Worm (Caenorhabditis elegans): ENCODE data around the gene Y105C5A.26.
"Not testable (repeated sequence)": the region's sequence is repeated elsewhere in the genome, so short reads cannot be mapped to it uniquely, and the experiment has no call there.

Gene Y105C5A.26

DNA sequence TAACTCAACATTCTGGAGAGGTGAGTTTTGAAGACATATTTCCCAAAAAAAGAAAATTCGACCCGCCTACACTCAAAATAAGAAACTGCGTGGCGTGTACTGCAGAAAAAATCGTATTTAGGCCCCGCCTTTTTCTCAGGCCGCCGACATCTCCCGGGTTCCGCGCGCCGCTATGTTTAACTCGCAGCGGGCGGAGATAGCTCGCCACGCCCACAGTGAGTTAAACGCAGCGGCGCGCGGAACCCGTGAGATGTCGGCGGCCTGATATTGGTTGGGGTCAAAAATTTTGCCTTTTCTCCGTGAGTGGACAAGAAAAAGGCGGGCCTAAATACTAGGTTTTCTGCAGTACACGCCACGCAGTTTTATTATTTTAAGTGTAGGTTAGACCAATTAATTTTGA lies 37.1 kb upstream of the Y105C5A.26 start:
- 0 out of 2 replicates have a peak, but pooled peaks have one; percentile 52 for TF ChIP-seq snpc-1.2 (GFP tag; IDR thresholded peaks at IDR 0.05)
- no peak for TF ChIP-seq unc-62 (GFP tag; optimal IDR thresholded peaks at IDR 0.05 in 1 of 2)
- no peak for TF ChIP-seq unc-62 (tag; optimal IDR thresholded peaks at IDR 0.05)
- TF ChIP-seq nhr-10 (tag; optimal IDR thresholded peaks at IDR 0.05), result no peak
- no peak for TF ChIP-seq nhr-48 (tag; optimal IDR thresholded peaks at IDR 0.05)
- no peak for TF ChIP-seq nhr-41 (GFP tag; IDR thresholded peaks at IDR 0.05)
- TF ChIP-seq madf-5 (GFP tag; IDR thresholded peaks at IDR 0.05), result no peak
- no peak for TF ChIP-seq fkh-10 (GFP tag; optimal IDR thresholded peaks at IDR 0.05)
- peak; percentile 39; the same call in 1 of the 2 replicates for TF ChIP-seq set-16 (GFP tag; IDR thresholded peaks at IDR 0.05)
- TF ChIP-seq nhr-6 (tag; optimal IDR thresholded peaks at IDR 0.05), result no peak

DNA sequence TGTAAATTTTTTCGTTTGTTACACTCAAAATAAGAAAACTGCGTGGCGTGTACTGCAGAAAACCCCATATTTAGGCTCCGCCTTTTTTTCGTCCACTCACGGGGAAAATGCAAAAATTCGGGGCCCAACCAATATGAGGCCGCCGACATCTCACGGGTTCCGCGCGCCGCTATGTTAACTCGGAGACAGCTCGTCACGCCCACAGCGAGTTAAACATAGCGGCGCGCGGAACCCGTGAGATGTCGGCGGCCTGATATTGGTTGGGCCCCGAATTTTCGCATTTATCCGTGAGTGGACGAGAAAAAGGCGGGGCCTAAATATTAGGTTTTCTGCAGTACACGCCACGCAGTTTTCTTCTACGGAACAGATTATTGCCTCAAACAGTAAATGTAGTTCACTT lies 32.3 kb upstream of the Y105C5A.26 start:
- peak in 1 of 2 experiments; percentile 45 for TF ChIP-seq unc-62 (GFP tag; optimal IDR thresholded peaks at IDR 0.05 in 1 of 2)
- not testable (repeated sequence) for TF ChIP-seq unc-62 (tag; optimal IDR thresholded peaks at IDR 0.05)

DNA sequence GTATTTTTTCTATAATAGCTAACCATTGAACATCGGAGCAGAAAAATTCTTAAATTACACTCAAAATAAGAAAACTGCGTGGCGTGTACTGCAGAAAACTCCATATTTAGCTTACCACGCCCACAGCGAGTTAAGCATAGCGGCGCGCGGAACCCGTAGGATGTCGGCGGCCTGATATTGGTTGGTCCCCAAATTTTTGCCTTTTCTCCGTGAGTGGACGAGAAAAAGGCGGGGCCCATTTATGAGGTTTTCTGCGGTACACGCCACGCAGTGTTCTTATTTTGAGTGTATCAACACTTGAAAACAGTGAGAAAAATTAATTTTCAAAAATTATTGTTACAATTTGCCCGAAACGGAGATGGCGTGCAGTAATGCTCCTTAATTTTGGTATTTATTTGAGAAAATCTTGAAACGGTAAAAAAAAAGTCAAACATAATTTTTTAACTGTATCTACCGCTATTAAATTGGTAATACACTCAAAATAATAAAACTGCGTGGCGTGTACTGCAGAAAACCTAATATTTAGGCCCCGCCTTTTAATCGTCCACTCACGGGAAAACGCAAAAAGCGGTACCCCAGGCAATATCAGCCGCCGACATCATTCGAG lies 22.4 kb upstream of the Y105C5A.26 start:
- TF ChIP-seq unc-62 (GFP tag; optimal IDR thresholded peaks at IDR 0.05 in 1 of 2), result peak in 1 of 2 experiments; percentile 46
- not testable (repeated sequence) for TF ChIP-seq unc-62 (tag; optimal IDR thresholded peaks at IDR 0.05)
- peak; percentile 49; the same call in 1 of the 2 replicates for TF ChIP-seq mdt-29 (GFP tag; IDR thresholded peaks at IDR 0.05)
- TF ChIP-seq lin-38 (GFP tag; IDR thresholded peaks at IDR 0.05), result 0 out of 2 replicates have a peak, but pooled peaks have one; percentile 35
- peak; percentile 86 for TF ChIP-seq aha-1 (tag)
- peak in 1 of 2 experiments; percentile 24; a peak in 1 of 4 replicates for TF ChIP-seq madf-5 (GFP tag; IDR thresholded peaks at IDR 0.05)
- peak; percentile 99 for TF ChIP-seq snpc-1.2 (GFP tag; IDR thresholded peaks at IDR 0.05)

DNA sequence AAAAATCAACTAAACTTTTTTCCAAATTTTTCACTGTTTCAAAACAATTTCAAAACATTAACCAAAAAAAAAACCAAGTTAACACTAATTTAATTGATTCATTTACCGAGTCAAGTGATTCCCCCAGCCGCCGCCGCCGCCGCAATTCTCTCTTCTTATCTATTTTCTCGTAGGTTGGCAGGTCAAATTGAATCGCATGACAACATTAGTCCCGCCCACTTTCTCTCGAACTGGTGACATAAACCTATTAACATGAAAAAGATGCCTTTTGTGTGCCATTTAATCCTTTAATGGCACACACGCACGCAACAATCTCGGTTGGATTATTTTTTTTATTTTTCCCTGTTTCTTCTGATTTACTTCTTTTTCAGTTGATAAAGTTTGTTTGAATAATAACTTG lies 20.6 kb upstream of the Y105C5A.26 start:
- no peak for TF ChIP-seq dpl-1 (GFP tag; optimal IDR thresholded peaks at IDR 0.05)
- TF ChIP-seq ceh-28 (tag; optimal IDR thresholded peaks at IDR 0.05), result no peak
- TF ChIP-seq php-3 (GFP tag; IDR thresholded peaks at IDR 0.05), result peak; percentile 49; the same call in 1 of the 2 replicates
- TF ChIP-seq mdt-29 (GFP tag; IDR thresholded peaks at IDR 0.05), result no peak
- no peak for TF ChIP-seq nhr-6 (tag; optimal IDR thresholded peaks at IDR 0.05)
- no peak for TF ChIP-seq ceh-32 (tag; optimal IDR thresholded peaks at IDR 0.05; ENCODE audit: poor library complexity)
- TF ChIP-seq hlh-11 (tag; optimal IDR thresholded peaks at IDR 0.05), result peak; percentile 76
- no peak for TF ChIP-seq saeg-2 (GFP tag; IDR thresholded peaks at IDR 0.05)
- no peak for TF ChIP-seq rbr-2 (tag; optimal IDR thresholded peaks at IDR 0.05)
- peak; percentile 68; the same call in 1 of the 2 replicates for TF ChIP-seq nhr-41 (GFP tag; IDR thresholded peaks at IDR 0.05)
- peak; percentile 84 for TF ChIP-seq hlh-30 (tag; optimal IDR thresholded peaks at IDR 0.05; ENCODE audit: insufficient read depth)
- 0 out of 2 replicates have a peak, but pooled peaks have one; percentile 32 for TF ChIP-seq tra-1 (GFP tag; IDR thresholded peaks at IDR 0.05)
- no peak for TF ChIP-seq madf-5 (GFP tag; IDR thresholded peaks at IDR 0.05)
- TF ChIP-seq nhr-111 (GFP tag; optimal IDR thresholded peaks at IDR 0.05), result no peak
- no peak for TF ChIP-seq daf-8 (GFP tag; IDR thresholded peaks at IDR 0.05)
- TF ChIP-seq aly-2 (tag; optimal IDR thresholded peaks at IDR 0.05), result no peak
- TF ChIP-seq D1046.2 (GFP tag; IDR thresholded peaks at IDR 0.05), result no peak
- no peak for TF ChIP-seq daf-16 (GFP tag; optimal IDR thresholded peaks at IDR 0.05)
- peak; percentile 66 for TF ChIP-seq daf-16 (tag; optimal IDR thresholded peaks at IDR 0.05)
- no peak for TF ChIP-seq Y48G9A.11 (GFP tag; IDR thresholded peaks at IDR 0.05)
- no peak for TF ChIP-seq vab-7 (GFP tag; IDR thresholded peaks at IDR 0.05)
- TF ChIP-seq zfp-3 (GFP tag; conservative IDR thresholded peaks at IDR 0.05), result no peak
- TF ChIP-seq dve-1 (tag; optimal IDR thresholded peaks at IDR 0.05; ENCODE audit: insufficient read depth), result peak; percentile 68
- peak; percentile 19 for TF ChIP-seq pqm-1 (tag; optimal IDR thresholded peaks at IDR 0.05)
- TF ChIP-seq hmg-1.1 (GFP tag; IDR thresholded peaks at IDR 0.05), result no peak
- TF ChIP-seq mdl-1 (tag; optimal IDR thresholded peaks at IDR 0.05), result peak in 1 of 2 experiments; percentile 2
- TF ChIP-seq jun-1 (tag; optimal IDR thresholded peaks at IDR 0.05), result no peak
- TF ChIP-seq dmd-9 (GFP tag; IDR thresholded peaks at IDR 0.05), result no peak
- peak in 1 of 2 experiments; percentile 11 for TF ChIP-seq hif-1 (tag; optimal IDR thresholded peaks at IDR 0.05)
- peak; percentile 47 for TF ChIP-seq nhr-28 (tag; optimal IDR thresholded peaks at IDR 0.05)
- TF ChIP-seq dmd-6 (GFP tag; IDR thresholded peaks at IDR 0.05), result peak; percentile 78
- no peak for TF ChIP-seq ZK546.5 (tag; optimal IDR thresholded peaks at IDR 0.05)
- no peak for TF ChIP-seq nhr-76 (tag; optimal IDR thresholded peaks at IDR 0.05)

Data from whole organism, L4 larva.